Worm (Caenorhabditis elegans): Measurements from ENCODE around the gene F33C8.4.
A peak's percentile ranks its signal among the peaks of the same experiment; 100 is the strongest.

The F33C8.4 gene

ce11 chrX:14709591-14709990, 22.5 kb upstream of the F33C8.4 start:
- TF ChIP-seq madf-6 (GFP tag; IDR thresholded peaks at IDR 0.05): no peak

- peak; percentile 71; the same call in 1 of the 2 replicates for TF ChIP-seq hmg-1.2 (GFP tag; IDR thresholded peaks at IDR 0.05)
- peak; percentile 5 for TF ChIP-seq nhr-80 (tag; optimal IDR thresholded peaks at IDR 0.05)
- TF ChIP-seq akir-1 (GFP tag; optimal IDR thresholded peaks at IDR 0.05): no peak
Measured at ce11 chrX:14711168-14711629, 20.9 kb upstream of the F33C8.4 start, which contains the start of gene atrn-1. Gene atrn-1, plus strand, starts transcription at chrX:14711579.

- TF ChIP-seq snpc-4 (GFP tag; optimal IDR thresholded peaks at IDR 0.05): no peak
- peak in 3 of 4 experiments; percentile 29 to 92 (median 91) for TF ChIP-seq snpc-4 (tag; optimal IDR thresholded peaks at IDR 0.05)
- TF ChIP-seq hmg-1.2 (GFP tag; IDR thresholded peaks at IDR 0.05): peak; percentile 37; the same call in 1 of the 2 replicates
- TF ChIP-seq Y53F4B.3 (GFP tag; IDR thresholded peaks at IDR 0.05): no peak
Measured at ce11 chrX:14715459-14715858, 16.6 kb upstream of the F33C8.4 start.

- TF ChIP-seq lir-1 (GFP tag; conservative IDR thresholded peaks at IDR 0.05) (no peak), B0261.1 (tag; optimal IDR thresholded peaks at IDR 0.05) (no peak), snpc-1.1 (tag; optimal IDR thresholded peaks at IDR 0.05; ENCODE audit: insufficient read depth) (peak; percentile 64), ama-1 (optimal IDR thresholded peaks at IDR 0.05) (no peak), ama-1 (GFP tag; optimal IDR thresholded peaks at IDR 0.05) (no peak), xnd-1 (tag; optimal IDR thresholded peaks at IDR 0.05) (no peak), nfya-1 (tag; optimal IDR thresholded peaks at IDR 0.05; ENCODE audit: borderline replicate concordance, insufficient read depth) (no peak), snpc-4 (GFP tag; optimal IDR thresholded peaks at IDR 0.05) (peak; percentile 76), snpc-4 (tag; optimal IDR thresholded peaks at IDR 0.05) (peak in 3 of 4 experiments; percentile 46 to 85 (median 73)), F57C9.4 (tag; optimal IDR thresholded peaks at IDR 0.05) (no peak), efl-1 (GFP tag; optimal IDR thresholded peaks at IDR 0.05) (no peak), ceh-100 (GFP tag; IDR thresholded peaks at IDR 0.05) (no peak), dpff-1 (tag; optimal IDR thresholded peaks at IDR 0.05) (no peak), nhr-27 (tag; optimal IDR thresholded peaks at IDR 0.05) (no peak), let-607 (tag; optimal IDR thresholded peaks at IDR 0.05) (no peak), bed-1 (GFP tag; IDR thresholded peaks at IDR 0.05) (no peak), ztf-28 (GFP tag; IDR thresholded peaks at IDR 0.05) (no peak), rpc-1 (optimal IDR thresholded peaks at IDR 0.05) (no peak), rpc-1 (tag; optimal IDR thresholded peaks at IDR 0.05) (peak; percentile 35), F39B2.1 (GFP tag; IDR thresholded peaks at IDR 0.05) (no peak)
Measured at ce11 chrX:14717782-14718181, 14.3 kb upstream of the F33C8.4 start.

ce11 chrX:14721098-14721497, 11.0 kb upstream of the F33C8.4 start, which contains the start of gene F33C8.2:
Gene F33C8.2, plus strand, starts transcription at chrX:14721398.
- TF ChIP-seq dpff-1 (tag; optimal IDR thresholded peaks at IDR 0.05): no peak
- no peak for TF ChIP-seq sea-2 (GFP tag; IDR thresholded peaks at IDR 0.05)
- TF ChIP-seq F55B11.4 (tag; optimal IDR thresholded peaks at IDR 0.05; ENCODE audit: borderline replicate concordance, insufficient read depth): no peak
- no peak for TF ChIP-seq B0035.1 (tag; optimal IDR thresholded peaks at IDR 0.05)
- TF ChIP-seq fkh-3 (tag; optimal IDR thresholded peaks at IDR 0.05): no peak
- no peak for TF ChIP-seq lin-54 (GFP tag; optimal IDR thresholded peaks at IDR 0.05)
- TF ChIP-seq dpl-1 (GFP tag; optimal IDR thresholded peaks at IDR 0.05): no peak
- no peak for TF ChIP-seq hlh-26 (GFP tag; conservative IDR thresholded peaks at IDR 0.05)
- no peak for TF ChIP-seq ceh-91 (GFP tag; IDR thresholded peaks at IDR 0.05)
- TF ChIP-seq atf-7 (tag; optimal IDR thresholded peaks at IDR 0.05): no peak
- TF ChIP-seq athp-1 (tag; optimal IDR thresholded peaks at IDR 0.05): no peak
- TF ChIP-seq egl-44 (GFP tag; IDR thresholded peaks at IDR 0.05): no peak
- no peak for TF ChIP-seq hlh-12 (tag; optimal IDR thresholded peaks at IDR 0.05)

Measured in whole organism, young adult.